Worm (Caenorhabditis elegans) whole organism, L4 larva: ENCODE measurements around the gene C12D8.21.

Experiments
- F37D6.2 ChIP-seq: sonication (generic microtip); optimal IDR thresholded peaks from 2 replicates; lab custom pipeline; 2016; ENCODE audit warnings: mild to moderate bottlenecking, missing genetic modification characterization, missing compliant biosample characterization
- T20F7.1 ChIP-seq: fragments of 200-800 bp; sonication (Bioruptor generic); optimal IDR thresholded peaks from 2 replicates; lab custom pipeline; 2018; ENCODE audit warnings: mild to moderate bottlenecking, missing genetic modification characterization, missing compliant biosample characterization
- Y5F2A.4 ChIP-seq: fragments of 200-800 bp; sonication (Bioruptor generic); optimal IDR thresholded peaks from 2 replicates; lab custom pipeline; 2018; ENCODE audit warnings: mild to moderate bottlenecking, missing genetic modification characterization, missing compliant biosample characterization
- Y75B8A.6 ChIP-seq: fragments of 200-800 bp; sonication (Bioruptor generic); IDR thresholded peaks from 2 replicates; pipeline ENCODE4 v1.3.6; 2022; ENCODE audit warnings: missing genetic modification reagents, missing genetic modification characterization, missing compliant biosample characterization
- ZK337.2 ChIP-seq: fragments of 200-800 bp; sonication (Bioruptor generic); IDR thresholded peaks from 2 replicates; pipeline ENCODE4 v1.3.6; 2022; ENCODE audit warnings: missing genetic modification reagents, missing genetic modification characterization, missing compliant biosample characterization
- aha-1 ChIP-seq: fragments of 150-350 bp; peaks from one replicate; lab custom pipeline; 2014; ENCODE audit warnings: missing biosample characterization, missing genetic modification characterization
- arid-1 ChIP-seq: fragments of 200-800 bp; sonication (Bioruptor generic); conservative IDR thresholded peaks from 2 replicates; pipeline ENCODE4 v1.3.6; 2022; ENCODE audit warnings: missing genetic modification reagents, missing genetic modification characterization, missing compliant biosample characterization
- attf-4 ChIP-seq: sonication (generic microtip); optimal IDR thresholded peaks from 3 replicates; lab custom pipeline; 2017; ENCODE audit warnings: missing biosample characterization, missing genetic modification characterization
- ceh-28 ChIP-seq: fragments of 150-350 bp; optimal IDR thresholded peaks from 2 replicates; lab custom pipeline; 2014; ENCODE audit warnings: missing biosample characterization, missing genetic modification reagents, missing genetic modification characterization
- ctbp-1 ChIP-seq: fragments of 200-800 bp; sonication (Bioruptor generic); IDR thresholded peaks from 2 replicates; pipeline ENCODE4 v1.3.6; 2022; ENCODE audit warnings: missing genetic modification reagents, missing genetic modification characterization, missing compliant biosample characterization
- daf-16 ChIP-seq, 3 experiments: sonication (generic microtip); optimal IDR thresholded peaks; 2 replicates each; lab custom pipeline; 2016 to 2017; ENCODE audit warnings: missing genetic modification characterization in 3 of 3, missing genetic modification reagents in 3 of 3, mild to moderate bottlenecking in 2 of 3, missing compliant biosample characterization in 2 of 3, missing biosample characterization in 1 of 3, moderate library complexity in 1 of 3
- daf-8 ChIP-seq: fragments of 200-800 bp; sonication (Bioruptor generic); IDR thresholded peaks from 2 replicates; pipeline ENCODE4 v1.3.6; 2022; ENCODE audit warnings: missing genetic modification characterization, missing compliant biosample characterization
- dmd-6 ChIP-seq: fragments of 200-800 bp; sonication (Bioruptor generic); IDR thresholded peaks from 2 replicates; pipeline ENCODE4 v1.3.6; 2022; ENCODE audit warnings: missing genetic modification reagents, missing genetic modification characterization, missing compliant biosample characterization
- duxl-1 ChIP-seq: sonication (generic microtip); optimal IDR thresholded peaks from 2 replicates; lab custom pipeline; 2016; ENCODE audit warnings: mild to moderate bottlenecking, missing genetic modification characterization, moderate library complexity, missing compliant biosample characterization; ENCODE audit not compliant: poor library complexity
- dve-1 ChIP-seq: sonication (generic microtip); optimal IDR thresholded peaks from 2 replicates; lab custom pipeline; 2017; ENCODE audit warnings: antibody characterized with exemption, mild to moderate bottlenecking, missing genetic modification characterization, missing compliant biosample characterization; ENCODE audit not compliant: insufficient read depth
- fkh-10 ChIP-seq: fragments of 150-350 bp; optimal IDR thresholded peaks from 2 replicates; lab custom pipeline; 2014; ENCODE audit warnings: missing biosample characterization, missing genetic modification reagents, missing genetic modification characterization
- hlh-11 ChIP-seq: fragments of 200-800 bp; sonication (Bioruptor generic); optimal IDR thresholded peaks from 2 replicates; lab custom pipeline; 2018; ENCODE audit warnings: mild to moderate bottlenecking, missing genetic modification characterization, missing compliant biosample characterization
- hlh-30 ChIP-seq: sonication (generic microtip); optimal IDR thresholded peaks from 2 replicates; lab custom pipeline; 2017; ENCODE audit warnings: antibody characterized with exemption, mild to moderate bottlenecking, missing genetic modification characterization, missing compliant biosample characterization; ENCODE audit not compliant: insufficient read depth
- lin-1 ChIP-seq: fragments of 200-800 bp; sonication (Bioruptor generic); IDR thresholded peaks from 2 replicates; pipeline ENCODE4 v1.3.6; 2022; ENCODE audit warnings: missing genetic modification reagents, missing genetic modification characterization, missing compliant biosample characterization
- lin-29 ChIP-seq: fragments of 200-800 bp; sonication (Bioruptor generic); IDR thresholded peaks from 2 replicates; pipeline ENCODE4 v1.3.6; 2022; ENCODE audit warnings: missing genetic modification reagents, missing genetic modification characterization, missing compliant biosample characterization
- lir-3 ChIP-seq: sonication (generic microtip); optimal IDR thresholded peaks from 2 replicates; lab custom pipeline; 2016; ENCODE audit warnings: mild to moderate bottlenecking, missing genetic modification characterization, missing compliant biosample characterization
- lsy-2 ChIP-seq, 2 experiments: fragments of 150-350 bp in 1 of 2; sonication (generic microtip) in 1 of 2; optimal IDR thresholded peaks; 2 replicates each; lab custom pipeline; 2014 to 2017; ENCODE audit warnings: missing biosample characterization in 2 of 2, missing genetic modification characterization in 2 of 2
- madf-9 ChIP-seq: fragments of 200-800 bp; sonication (Bioruptor generic); conservative IDR thresholded peaks from 2 replicates; pipeline ENCODE4 v1.3.6; 2022; ENCODE audit warnings: missing genetic modification reagents, missing genetic modification characterization, missing compliant biosample characterization
- mdl-1 ChIP-seq, 2 experiments: fragments of 150-350 bp in 1 of 2; sonication (generic microtip) in 1 of 2; optimal IDR thresholded peaks; 2 replicates each; lab custom pipeline; 2014 to 2017; ENCODE audit warnings: missing biosample characterization in 2 of 2, missing genetic modification characterization in 2 of 2
- mep-1 ChIP-seq: fragments of 150-350 bp; sonication (generic microtip); optimal IDR thresholded peaks from 3 replicates; lab custom pipeline; 2014; ENCODE audit warnings: missing biosample characterization, missing genetic modification characterization
- mes-2 ChIP-seq: sonication (generic microtip); optimal IDR thresholded peaks from 2 replicates; lab custom pipeline; 2016; ENCODE audit warnings: missing genotype, mild to moderate bottlenecking, missing genetic modification characterization, missing compliant biosample characterization; ENCODE audit not compliant: poor library complexity, severe bottlenecking
- mxl-2 ChIP-seq: fragments of 200-800 bp; sonication (Bioruptor generic); conservative IDR thresholded peaks from 2 replicates; pipeline ENCODE4 v1.3.6; 2022; ENCODE audit warnings: missing genetic modification reagents, missing genetic modification characterization, missing compliant biosample characterization
- mxl-3 ChIP-seq: fragments of 200-800 bp; sonication (Bioruptor generic); optimal IDR thresholded peaks from 2 replicates; lab custom pipeline; 2018; ENCODE audit warnings: mild to moderate bottlenecking, missing genetic modification characterization, missing compliant biosample characterization
- nhr-11 ChIP-seq: fragments of 150-350 bp; optimal IDR thresholded peaks from 2 replicates; lab custom pipeline; 2014; ENCODE audit warnings: missing biosample characterization, missing genetic modification characterization
- nhr-111 ChIP-seq: fragments of 200-800 bp; sonication (Bioruptor generic); optimal IDR thresholded peaks from 2 replicates; lab custom pipeline; 2018; ENCODE audit warnings: mild to moderate bottlenecking, missing genetic modification characterization, missing compliant biosample characterization
- nhr-237 ChIP-seq: sonication (generic microtip); optimal IDR thresholded peaks from 2 replicates; lab custom pipeline; 2017; ENCODE audit warnings: missing biosample characterization, missing genetic modification characterization
- nhr-25 ChIP-seq: sonication (generic microtip); optimal IDR thresholded peaks from 2 replicates; lab custom pipeline; 2017; ENCODE audit warnings: missing genetic modification characterization, mild to moderate bottlenecking, missing compliant biosample characterization, antibody characterized with exemption, moderate library complexity, borderline replicate concordance; ENCODE audit not compliant: insufficient read depth
- nhr-28 ChIP-seq: fragments of 150-350 bp; optimal IDR thresholded peaks from 2 replicates; lab custom pipeline; 2014; ENCODE audit warnings: missing biosample characterization, missing genetic modification characterization
- nhr-42 ChIP-seq: fragments of 200-800 bp; sonication (Bioruptor generic); IDR thresholded peaks from 2 replicates; pipeline ENCODE4 v1.3.6; 2022; ENCODE audit warnings: missing genetic modification characterization, missing compliant biosample characterization
- nhr-48 ChIP-seq: sonication (generic microtip); optimal IDR thresholded peaks from 2 replicates; lab custom pipeline; 2016; ENCODE audit warnings: mild to moderate bottlenecking, missing genetic modification characterization, missing compliant biosample characterization
- nhr-6 ChIP-seq: fragments of 150-350 bp; optimal IDR thresholded peaks from 2 replicates; lab custom pipeline; 2014; ENCODE audit warnings: missing biosample characterization, missing genetic modification characterization
- nhr-76 ChIP-seq: fragments of 150-350 bp; optimal IDR thresholded peaks from 2 replicates; lab custom pipeline; 2014; ENCODE audit warnings: missing biosample characterization, missing genetic modification characterization
- pqm-1 ChIP-seq: sonication (generic microtip); optimal IDR thresholded peaks from 2 replicates; lab custom pipeline; 2017; ENCODE audit warnings: missing biosample characterization, missing genetic modification characterization
- skn-1 ChIP-seq: fragments of 150-350 bp; optimal IDR thresholded peaks from 2 replicates; lab custom pipeline; 2014; ENCODE audit warnings: missing biosample characterization, missing genetic modification characterization
- snpc-4 ChIP-seq: fragments of 150-350 bp; optimal IDR thresholded peaks from 2 replicates; lab custom pipeline; 2014; ENCODE audit warnings: missing biosample characterization, missing genetic modification characterization
- spr-1 ChIP-seq: sonication (generic microtip); optimal IDR thresholded peaks from 2 replicates; lab custom pipeline; 2016; ENCODE audit warnings: mild to moderate bottlenecking, missing genetic modification characterization, missing compliant biosample characterization
- tag-97 ChIP-seq: fragments of 200-800 bp; sonication (Bioruptor generic); IDR thresholded peaks from 2 replicates; pipeline ENCODE4 v1.3.6; 2022; ENCODE audit warnings: missing genetic modification characterization, missing compliant biosample characterization
- tra-1 ChIP-seq: fragments of 200-800 bp; sonication (Bioruptor generic); IDR thresholded peaks from 2 replicates; pipeline ENCODE4 v1.3.6; 2022; ENCODE audit warnings: missing genetic modification reagents, missing genetic modification characterization, missing compliant biosample characterization
- unc-39 ChIP-seq: sonication (generic microtip); optimal IDR thresholded peaks from 2 replicates; lab custom pipeline; 2017; ENCODE audit warnings: missing biosample characterization, missing genetic modification characterization
- vab-7 ChIP-seq: fragments of 200-800 bp; sonication (Bioruptor generic); IDR thresholded peaks from 2 replicates; pipeline ENCODE4 v1.3.6; 2022; ENCODE audit warnings: missing genetic modification reagents, missing genetic modification characterization, missing compliant biosample characterization
- zfp-2 ChIP-seq: sonication (generic microtip); optimal IDR thresholded peaks from 2 replicates; lab custom pipeline; 2016; ENCODE audit warnings: mild to moderate bottlenecking, missing genetic modification characterization, missing compliant biosample characterization
- zfp-3 ChIP-seq: fragments of 200-800 bp; sonication (Bioruptor generic); conservative IDR thresholded peaks from 2 replicates; pipeline ENCODE4 v1.3.6; 2022; ENCODE audit warnings: missing genetic modification reagents, missing genetic modification characterization, missing compliant biosample characterization

Gene C12D8.21

ce11 chrV:10204863-10205338 lies 36.1 kb downstream of the C12D8.21 start, which contains the start of the genes ZK856.19 and ZK856.11 (continued):
- peak; percentile 59 for TF ChIP-seq nhr-6 (tag; lab: Kevin White, UChicago)
- TF ChIP-seq hlh-30 (tag; lab: Kevin White, UChicago): peak; percentile 24
- 0 out of 2 replicates have a peak, but pooled peaks have one; percentile 31 for TF ChIP-seq arid-1
- TF ChIP-seq T20F7.1 (GFP tag; lab: Kevin White, UChicago): peak; percentile 42
- peak; percentile 47 for TF ChIP-seq nhr-28 (tag; lab: Kevin White, UChicago)
- TF ChIP-seq daf-8: no peak
- TF ChIP-seq nhr-237 (tag; lab: Kevin White, UChicago): no peak
- TF ChIP-seq vab-7 (GFP tag; lab: Robert Waterston, UW): no peak
- no peak for TF ChIP-seq madf-9 (GFP tag; lab: Robert Waterston, UW)
- no peak for TF ChIP-seq nhr-76
- TF ChIP-seq tag-97 (GFP tag; lab: Robert Waterston, UW): no peak
- TF ChIP-seq, all 104 proteins: peak for 23

DNA sequence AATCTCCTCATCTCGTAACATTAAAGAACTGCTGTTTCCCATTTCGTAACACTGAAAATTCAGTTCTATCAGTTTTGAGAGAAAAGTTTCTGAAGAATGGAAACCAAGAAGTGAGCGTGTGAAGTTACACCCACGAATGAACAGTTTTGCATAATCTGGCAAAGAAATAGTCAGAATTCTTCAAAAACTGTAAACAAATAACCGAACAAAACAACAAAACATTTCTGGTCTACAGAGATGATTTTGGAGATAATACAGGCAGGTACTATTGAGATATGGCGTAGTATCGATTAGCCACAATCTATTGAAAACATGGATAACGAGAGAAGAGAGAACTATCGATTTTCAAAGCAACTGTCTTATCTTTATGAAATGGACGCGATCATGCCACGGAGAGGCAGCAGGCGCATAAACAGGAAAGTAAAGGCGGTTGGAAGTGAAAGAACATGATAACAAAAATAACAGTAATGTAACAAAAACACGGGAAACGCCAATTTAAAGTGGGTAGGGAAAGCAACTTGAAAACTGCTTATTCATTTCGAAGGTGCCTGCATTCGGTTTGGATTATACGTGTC lies 37.5 kb downstream of the C12D8.21 start, which contains the start of gene chpf-1:
Gene chpf-1 (minus strand): TSS at position 51 of the 575 bp plus-strand sequence.
- no peak for TF ChIP-seq snpc-4 (tag; lab: Kevin White, UChicago)
- TF ChIP-seq lin-1 (GFP tag; lab: Robert Waterston, UW): 0 out of 2 replicates have a peak, but pooled peaks have one; percentile 42
- no peak for TF ChIP-seq nhr-48 (tag; lab: Kevin White, UChicago)
- no peak for TF ChIP-seq mxl-3 (GFP tag; lab: Kevin White, UChicago)
- no peak for TF ChIP-seq Y5F2A.4 (GFP tag; lab: Kevin White, UChicago)
- no peak for TF ChIP-seq unc-39
- TF ChIP-seq dmd-6 (GFP tag; lab: Robert Waterston, UW): peak; percentile 33; the same call in 1 of the 2 replicates
- peak in 1 of 2 experiments; percentile 46 for TF ChIP-seq mdl-1 (tag; optimal IDR thresholded peaks at IDR 0.05; lab: Kevin White, UChicago)
- peak; percentile 23 for TF ChIP-seq nhr-25 (tag; lab: Kevin White, UChicago)
- TF ChIP-seq lin-29 (GFP tag; lab: Robert Waterston, UW): no peak
- TF ChIP-seq lir-3: no peak
- TF ChIP-seq tra-1 (GFP tag; lab: Robert Waterston, UW): no peak
- no peak for TF ChIP-seq skn-1 (tag; lab: Kevin White, UChicago)
- TF ChIP-seq T20F7.1 (GFP tag; lab: Kevin White, UChicago): peak; percentile 23
- TF ChIP-seq zfp-3 (GFP tag; lab: Robert Waterston, UW): no peak
- TF ChIP-seq mep-1 (tag; lab: Kevin White, UChicago): peak; percentile 14
- no peak for TF ChIP-seq spr-1 (tag; lab: Kevin White, UChicago)
- TF ChIP-seq Y75B8A.6 (GFP tag; lab: Robert Waterston, UW): no peak
- peak; percentile 60 for TF ChIP-seq dve-1 (tag; lab: Kevin White, UChicago)
- peak in 1 of 2 experiments; percentile 23 for TF ChIP-seq lsy-2 (tag; optimal IDR thresholded peaks at IDR 0.05; lab: Kevin White, UChicago)
- TF ChIP-seq ceh-28 (tag; lab: Kevin White, UChicago): peak; percentile 64
- peak; percentile 29 for TF ChIP-seq mes-2 (tag; lab: Kevin White, UChicago)
- TF ChIP-seq ctbp-1 (GFP tag; lab: Robert Waterston, UW): no peak
- TF ChIP-seq zfp-2 (tag; lab: Kevin White, UChicago): no peak
- no peak for TF ChIP-seq daf-16 (GFP tag; optimal IDR thresholded peaks at IDR 0.05; lab: Kevin White, UChicago)
- TF ChIP-seq daf-16 (tag; optimal IDR thresholded peaks at IDR 0.05; lab: Kevin White, UChicago): peak; percentile 92
- TF ChIP-seq ZK337.2 (GFP tag; lab: Robert Waterston, UW): no peak
- peak; percentile 69 for TF ChIP-seq hlh-11
- no peak for TF ChIP-seq nhr-11 (tag; lab: Kevin White, UChicago)
- no peak for TF ChIP-seq F37D6.2 (tag; lab: Kevin White, UChicago)
- no peak for TF ChIP-seq attf-4 (tag; lab: Kevin White, UChicago)
- no peak for TF ChIP-seq mxl-2 (GFP tag; lab: Robert Waterston, UW)
- TF ChIP-seq nhr-111 (GFP tag; lab: Kevin White, UChicago): no peak
- TF ChIP-seq pqm-1: peak; percentile 84
- TF ChIP-seq duxl-1 (tag; lab: Kevin White, UChicago): peak; percentile 26
- TF ChIP-seq hlh-30 (tag; lab: Kevin White, UChicago): peak; percentile 39
- TF ChIP-seq aha-1 (tag; lab: Kevin White, UChicago): no peak
- peak; percentile 81 for TF ChIP-seq nhr-28 (tag; lab: Kevin White, UChicago)
- no peak for TF ChIP-seq fkh-10 (GFP tag; lab: Kevin White, UChicago)
- no peak for TF ChIP-seq nhr-42
